Fruit fly (Drosophila melanogaster): ENCODE results near the gene CG5768.

dm6 chr3R:24362838-24363237 lies 27.3 kb downstream of the CG5768 start, which contains the start of gene CG33340:
- no peak for TF ChIP-seq ey (GFP tag; optimal IDR thresholded peaks at IDR 0.05)
- no peak for TF ChIP-seq Dfd (GFP tag; optimal IDR thresholded peaks at IDR 0.05)
